Fruit fly (Drosophila melanogaster): ENCODE data around the gene Nbr.

- no peak for TF ChIP-seq H15 (GFP tag; IDR thresholded peaks at IDR 0.05)
- TF ChIP-seq Ptx1 (GFP tag; IDR thresholded peaks at IDR 0.05), result no peak
These were observed 14.6 kb downstream of the Nbr start, which contains the start of gene del for dm6 chr2L:21148242-21148641.
